Fruit fly (Drosophila melanogaster): Measurements from ENCODE around the gene Ir100a.

Gene Ir100a

DNA sequence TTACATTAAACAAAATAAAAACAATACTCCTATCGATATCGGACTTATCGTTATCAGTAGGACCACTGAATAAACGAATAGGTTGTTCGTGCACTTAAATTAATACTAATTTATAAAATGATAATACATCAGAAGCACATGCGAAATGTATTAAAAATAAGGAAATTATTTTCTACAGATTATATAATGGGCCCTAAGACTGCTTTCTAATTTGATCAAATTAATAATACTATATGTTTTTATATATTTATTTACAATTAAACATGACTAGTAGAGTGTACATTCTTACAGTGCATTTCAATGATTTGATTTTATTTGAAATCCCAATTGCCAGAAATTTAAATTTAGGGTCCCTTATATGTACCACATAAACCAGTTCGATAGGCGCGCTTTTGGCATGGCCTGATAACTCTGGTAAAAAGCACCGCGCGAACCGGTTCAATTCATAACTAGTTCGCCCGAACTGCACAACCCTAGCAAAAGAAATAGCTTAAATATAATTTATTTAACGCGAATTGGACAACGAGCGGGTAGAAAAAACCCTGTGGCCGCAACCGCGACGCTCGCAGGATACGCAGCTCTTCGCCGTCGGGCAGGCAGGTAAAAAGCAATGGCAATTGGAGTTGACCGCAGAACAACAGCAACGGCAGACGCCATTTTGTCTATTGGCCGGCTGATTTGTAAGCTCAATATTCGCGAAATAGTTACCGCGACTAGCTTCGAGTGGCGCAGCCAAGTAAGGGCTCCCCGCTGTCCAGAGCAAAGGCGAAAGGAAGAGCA, 24.0 kb upstream of the Ir100a start, which contains the start of the genes CG2126 and faf (continued):
- TF ChIP-seq Blimp-1 (GFP tag; optimal IDR thresholded peaks at IDR 0.05) = peak; percentile 78
- peak; percentile 63 for TF ChIP-seq CG13123 (GFP tag; optimal IDR thresholded peaks at IDR 0.05)
- TF ChIP-seq CG16813 (GFP tag; IDR thresholded peaks at IDR 0.05; ENCODE audit: partially characterized antibody) = peak; percentile 46; the same call in 1 of the 3 replicates
- peak; percentile 87 for TF ChIP-seq CG9932 (GFP tag; IDR thresholded peaks at IDR 0.05)
- TF ChIP-seq Stat92E (GFP tag; optimal IDR thresholded peaks at IDR 0.05) = no peak
- TF ChIP-seq Doc2 (GFP tag; IDR thresholded peaks at IDR 0.05) = no peak
- TF ChIP-seq Kr (GFP tag; optimal IDR thresholded peaks at IDR 0.05) = no peak
- peak; percentile 60 for TF ChIP-seq cato (GFP tag; optimal IDR thresholded peaks at IDR 0.05; ENCODE audit: borderline replicate concordance)
- TF ChIP-seq CG9437 (GFP tag; optimal IDR thresholded peaks at IDR 0.05) = peak; percentile 70
- TF ChIP-seq Xbp1 (GFP tag; optimal IDR thresholded peaks at IDR 0.05) = peak; percentile 85
- peak; percentile 52 for TF ChIP-seq bab2 (GFP tag; optimal IDR thresholded peaks at IDR 0.05)
- TF ChIP-seq nerfin-2 (GFP tag; IDR thresholded peaks at IDR 0.05; ENCODE audit: partially characterized antibody) = no peak; the same call in 1 of the 2 replicates
- TF ChIP-seq CG17359 (tag; optimal IDR thresholded peaks at IDR 0.05) = peak; percentile 78
- peak; percentile 71 for TF ChIP-seq wdn (GFP tag; IDR thresholded peaks at IDR 0.05)
- TF ChIP-seq NK7.1 (GFP tag; optimal IDR thresholded peaks at IDR 0.05) = peak; percentile 42
- no peak for TF ChIP-seq mld (GFP tag; IDR thresholded peaks at IDR 0.05; ENCODE audit: partially characterized antibody)
- peak; percentile 29 for TF ChIP-seq MBD-R2 (GFP tag; IDR thresholded peaks at IDR 0.05)
- peak; percentile 54 for TF ChIP-seq CG16815 (GFP tag; optimal IDR thresholded peaks at IDR 0.05)
- no peak for TF ChIP-seq Trl (optimal IDR thresholded peaks at IDR 0.05)
- peak; percentile 49 for TF ChIP-seq Trl (GFP tag; optimal IDR thresholded peaks at IDR 0.05)
- peak; percentile 82 for TF ChIP-seq PHDP (tag; optimal IDR thresholded peaks at IDR 0.05)
- peak; percentile 23 for TF ChIP-seq Camta (GFP tag; optimal IDR thresholded peaks at IDR 0.05)
- peak; percentile 82 for TF ChIP-seq Sox102F (GFP tag; optimal IDR thresholded peaks at IDR 0.05)
- TF ChIP-seq CG9876 (GFP tag; optimal IDR thresholded peaks at IDR 0.05) = peak; percentile 12
- peak; percentile 41 for TF ChIP-seq CG5180 (GFP tag; optimal IDR thresholded peaks at IDR 0.05)
- peak; percentile 13 for TF ChIP-seq nom (GFP tag; optimal IDR thresholded peaks at IDR 0.05)
- TF ChIP-seq CG17912 (GFP tag; optimal IDR thresholded peaks at IDR 0.05) = peak; percentile 42
- no peak for TF ChIP-seq CkIIα-i1 (GFP tag; IDR thresholded peaks at IDR 0.05)
- peak; percentile 51 for TF ChIP-seq BtbVII (GFP tag; optimal IDR thresholded peaks at IDR 0.05)
- peak; percentile 55 for TF ChIP-seq lbe (GFP tag; optimal IDR thresholded peaks at IDR 0.05)
- TF ChIP-seq luna (GFP tag; optimal IDR thresholded peaks at IDR 0.05) = no peak
- no peak for TF ChIP-seq CG10959 (GFP tag; IDR thresholded peaks at IDR 0.05)
- peak; percentile 61 for TF ChIP-seq Dip3 (GFP tag; optimal IDR thresholded peaks at IDR 0.05)
- TF ChIP-seq amos (GFP tag; IDR thresholded peaks at IDR 0.05; ENCODE audit: partially characterized antibody) = peak; percentile 44; the same call in 1 of the 2 replicates
- TF ChIP-seq Opbp (GFP tag; IDR thresholded peaks at IDR 0.05; ENCODE audit: partially characterized antibody) = no peak
- TF ChIP-seq nmo (GFP tag; optimal IDR thresholded peaks at IDR 0.05) = peak; percentile 88
- no peak for TF ChIP-seq btn (GFP tag; optimal IDR thresholded peaks at IDR 0.05)
- no peak for TF ChIP-seq Tbp (GFP tag; optimal IDR thresholded peaks at IDR 0.05)
- TF ChIP-seq H2.0 (GFP tag; IDR thresholded peaks at IDR 0.05) = peak; percentile 78
- peak; percentile 73 for TF ChIP-seq gcm (GFP tag; optimal IDR thresholded peaks at IDR 0.05)
- TF ChIP-seq gem (tag; optimal IDR thresholded peaks at IDR 0.05) = peak; percentile 91
- TF ChIP-seq CG10979 (tag; optimal IDR thresholded peaks at IDR 0.05) = peak; percentile 72
- peak; percentile 14 for TF ChIP-seq CG6813 (GFP tag; optimal IDR thresholded peaks at IDR 0.05)
- TF ChIP-seq CG6683 (GFP tag; optimal IDR thresholded peaks at IDR 0.05) = peak; percentile 56
- TF ChIP-seq onecut (GFP tag; IDR thresholded peaks at IDR 0.05) = peak; percentile 64
- peak; percentile 77 for TF ChIP-seq CG17385 (GFP tag; optimal IDR thresholded peaks at IDR 0.05)
- peak; percentile 44 for TF ChIP-seq CG8290 (GFP tag; optimal IDR thresholded peaks at IDR 0.05)
- no peak for TF ChIP-seq CG8290 (tag; optimal IDR thresholded peaks at IDR 0.05)

All from whole organism, embryonic.